Worm (Caenorhabditis elegans) whole organism, L4 larva: ENCODE results near the gene F43C11.1.
A peak's percentile ranks its signal among the peaks of the same experiment; 100 is the strongest.

Source experiments
- F37D6.2 ChIP-seq: sonication (generic microtip); optimal IDR thresholded peaks from 2 replicates; lab custom pipeline; 2016; ENCODE audit warnings: mild to moderate bottlenecking, missing genetic modification characterization, missing compliant biosample characterization
- F44E2.7 ChIP-seq: fragments of 200-800 bp; sonication (Bioruptor generic); IDR thresholded peaks from 2 replicates; pipeline ENCODE4 v2.1.2; 2022; ENCODE audit warnings: missing genetic modification characterization, missing compliant biosample characterization
- aha-1 ChIP-seq: fragments of 150-350 bp; peaks from one replicate; lab custom pipeline; 2014; ENCODE audit warnings: missing biosample characterization, missing genetic modification characterization
- arid-1 ChIP-seq: fragments of 200-800 bp; sonication (Bioruptor generic); conservative IDR thresholded peaks from 2 replicates; pipeline ENCODE4 v1.3.6; 2022; ENCODE audit warnings: missing genetic modification reagents, missing genetic modification characterization, missing compliant biosample characterization
- ceh-28 ChIP-seq: fragments of 150-350 bp; optimal IDR thresholded peaks from 2 replicates; lab custom pipeline; 2014; ENCODE audit warnings: missing biosample characterization, missing genetic modification reagents, missing genetic modification characterization
- ceh-32 ChIP-seq: sonication (generic microtip); optimal IDR thresholded peaks from 2 replicates; lab custom pipeline; 2016; ENCODE audit warnings: mild to moderate bottlenecking, missing genetic modification characterization, missing compliant biosample characterization; ENCODE audit not compliant: poor library complexity
- cey-2 ChIP-seq: sonication (generic microtip); optimal IDR thresholded peaks from 3 replicates; lab custom pipeline; 2017; ENCODE audit warnings: missing genetic modification characterization, mild to moderate bottlenecking, missing compliant biosample characterization, antibody characterized with exemption, borderline replicate concordance; ENCODE audit not compliant: insufficient read depth
- hlh-11 ChIP-seq: fragments of 200-800 bp; sonication (Bioruptor generic); optimal IDR thresholded peaks from 2 replicates; lab custom pipeline; 2018; ENCODE audit warnings: mild to moderate bottlenecking, missing genetic modification characterization, missing compliant biosample characterization
- lin-1 ChIP-seq: fragments of 200-800 bp; sonication (Bioruptor generic); IDR thresholded peaks from 2 replicates; pipeline ENCODE4 v1.3.6; 2022; ENCODE audit warnings: missing genetic modification reagents, missing genetic modification characterization, missing compliant biosample characterization
- lir-3 ChIP-seq: sonication (generic microtip); optimal IDR thresholded peaks from 2 replicates; lab custom pipeline; 2016; ENCODE audit warnings: mild to moderate bottlenecking, missing genetic modification characterization, missing compliant biosample characterization
- madf-5 ChIP-seq, 2 experiments: fragments of 200-800 bp; sonication (Bioruptor generic); IDR thresholded peaks; 2 replicates each; pipeline ENCODE4 v1.3.6; 2022; ENCODE audit warnings: missing compliant biosample characterization in 2 of 2, missing genetic modification characterization in 2 of 2
- madf-9 ChIP-seq: fragments of 200-800 bp; sonication (Bioruptor generic); conservative IDR thresholded peaks from 2 replicates; pipeline ENCODE4 v1.3.6; 2022; ENCODE audit warnings: missing genetic modification reagents, missing genetic modification characterization, missing compliant biosample characterization
- nhr-28 ChIP-seq: fragments of 150-350 bp; optimal IDR thresholded peaks from 2 replicates; lab custom pipeline; 2014; ENCODE audit warnings: missing biosample characterization, missing genetic modification characterization
- nhr-6 ChIP-seq: fragments of 150-350 bp; optimal IDR thresholded peaks from 2 replicates; lab custom pipeline; 2014; ENCODE audit warnings: missing biosample characterization, missing genetic modification characterization
- set-16 ChIP-seq: fragments of 200-800 bp; sonication (Bioruptor generic); IDR thresholded peaks from 2 replicates; pipeline ENCODE4 v1.3.6; 2022; ENCODE audit warnings: missing genetic modification reagents, missing genetic modification characterization, missing compliant biosample characterization
- unc-62 ChIP-seq, 3 experiments: fragments of 150-350 bp in 1 of 3; sonication (generic microtip); optimal IDR thresholded peaks in 2 of 3; peaks in 1 of 3; 1 replicate in 1 of 3; 2 replicates in 2 of 3; lab custom pipeline; 2014 to 2017; ENCODE audit warnings: missing biosample characterization in 3 of 3, missing genetic modification characterization in 3 of 3, missing genetic modification reagents in 3 of 3, missing genotype in 1 of 3
- zag-1 ChIP-seq: fragments of 150-350 bp; optimal IDR thresholded peaks from 2 replicates; lab custom pipeline; 2014; ENCODE audit warnings: missing biosample characterization, missing genetic modification characterization
- ztf-7 ChIP-seq: fragments of 150-350 bp; optimal IDR thresholded peaks from 2 replicates; lab custom pipeline; 2014; ENCODE audit warnings: missing biosample characterization, missing genetic modification characterization

The F43C11.1 gene

DNA sequence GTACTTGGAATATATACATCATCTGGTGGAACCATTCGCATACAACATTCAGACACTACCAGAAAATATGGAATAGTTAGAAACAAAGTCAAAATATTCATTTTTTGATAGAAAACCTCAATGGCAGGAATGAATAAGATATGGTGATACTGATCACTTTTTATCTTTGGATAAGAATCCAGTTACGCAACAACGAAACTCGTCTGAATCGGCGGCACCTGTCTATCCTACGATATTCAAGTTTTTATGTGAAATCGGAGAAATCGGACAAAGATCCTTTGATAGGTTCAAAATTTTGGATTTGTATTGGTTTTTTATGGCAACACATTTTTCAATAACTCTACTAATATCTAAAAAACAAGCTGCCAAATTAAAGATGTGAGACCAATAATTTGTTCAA is 42.0 kb downstream of the F43C11.1 start, which contains the start of gene F16G10.14:
Gene F16G10.14 (minus strand): TSS at position 101 of the 400 bp plus-strand sequence.
- no peak for TF ChIP-seq ceh-28 (tag; lab: Kevin White, UChicago)
- TF ChIP-seq, all 104 proteins: peak for 0

DNA sequence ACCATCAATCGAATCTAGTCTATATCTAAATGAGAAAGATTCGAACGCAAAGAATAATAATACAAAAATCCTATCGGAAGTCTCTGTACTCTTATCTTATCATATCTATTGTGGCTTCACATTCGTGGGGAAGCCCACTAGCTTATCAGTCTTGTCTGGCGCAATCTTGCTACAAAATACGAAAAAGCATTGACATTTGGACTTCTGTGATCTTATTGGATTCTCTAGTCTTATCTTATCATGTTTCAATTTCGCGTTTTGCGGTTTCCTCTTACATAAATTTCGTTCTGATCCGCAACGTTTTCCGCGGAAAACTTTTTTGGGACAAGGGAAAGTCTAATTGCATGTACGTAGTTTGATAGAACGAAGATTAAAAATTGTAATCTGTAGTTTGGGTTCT is 42.9 kb downstream of the F43C11.1 start:
- TF ChIP-seq madf-5 (GFP tag; IDR thresholded peaks at IDR 0.05; lab: Robert Waterston, UW) (no peak), cey-2 (tag; lab: Kevin White, UChicago) (no peak), aha-1 (peak; percentile 43), arid-1 (GFP tag; lab: Robert Waterston, UW) (no peak), nhr-6 (tag; lab: Kevin White, UChicago) (no peak), nhr-28 (tag; lab: Kevin White, UChicago) (peak; percentile 95), zag-1 (tag; lab: Kevin White, UChicago) (no peak), lir-3 (no peak), lin-1 (GFP tag; lab: Robert Waterston, UW) (no peak), F37D6.2 (tag; lab: Kevin White, UChicago) (no peak)

DNA sequence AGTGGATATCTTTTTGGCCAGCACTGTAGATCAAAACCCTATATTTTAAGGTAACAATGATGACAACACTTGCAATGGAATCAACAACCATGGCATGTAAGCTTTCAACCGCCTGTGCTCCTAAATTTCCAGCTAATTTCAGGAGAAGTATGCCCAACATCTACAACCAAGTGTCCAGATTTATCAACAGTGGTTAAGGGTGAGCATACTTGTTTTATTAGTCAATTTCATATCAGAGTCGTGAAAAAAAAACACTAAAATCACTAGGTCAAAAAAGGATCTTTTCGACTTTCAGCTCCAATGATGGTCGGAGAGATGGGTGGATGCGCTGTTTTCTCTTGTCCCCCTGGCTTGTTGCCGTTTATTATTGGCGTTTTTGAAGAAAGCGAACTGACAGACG is 47.1 kb downstream of the F43C11.1 start, which contains the start of gene F16G10.1:
Gene F16G10.1 (plus strand): TSS at position 301 of the 400 bp plus-strand sequence.
- TF ChIP-seq madf-9 (GFP tag; lab: Robert Waterston, UW) (no peak), unc-62 (GFP tag; optimal IDR thresholded peaks at IDR 0.05 in 1 of 2; lab: Kevin White, UChicago) (peak in 1 of 2 experiments; percentile 52), unc-62 (tag; optimal IDR thresholded peaks at IDR 0.05; lab: Kevin White, UChicago) (no peak), ztf-7 (no peak), set-16 (GFP tag; lab: Robert Waterston, UW) (no peak), F44E2.7 (no peak), ceh-32 (no peak), hlh-11 (tag; lab: Kevin White, UChicago) (no peak)
